Worm (Caenorhabditis elegans) whole organism, L3 larva: ENCODE measurements around the gene C18H2.5.

Experiments
- ZK546.5 ChIP-seq: sonication (generic microtip); optimal IDR thresholded peaks from 2 replicates; lab custom pipeline; 2017; ENCODE audit warnings: missing biosample characterization, missing genetic modification characterization
- ama-1 ChIP-seq: fragments of 150-350 bp; optimal IDR thresholded peaks from 2 replicates; lab custom pipeline; 2018
- ceh-16 ChIP-seq: sonication (generic microtip); optimal IDR thresholded peaks from 2 replicates; lab custom pipeline; 2017; ENCODE audit warnings: missing biosample characterization, missing genetic modification characterization
- ceh-28 ChIP-seq: fragments of 150-350 bp; optimal IDR thresholded peaks from 2 replicates; lab custom pipeline; 2014; ENCODE audit warnings: missing biosample characterization, missing genetic modification reagents, missing genetic modification characterization
- ceh-82 ChIP-seq: fragments of 150-350 bp; optimal IDR thresholded peaks from 2 replicates; lab custom pipeline; 2014; ENCODE audit warnings: missing biosample characterization, missing genetic modification characterization
- ceh-9 ChIP-seq: sonication (generic microtip); optimal IDR thresholded peaks from 2 replicates; lab custom pipeline; 2018; ENCODE audit warnings: missing biosample characterization, missing genetic modification characterization
- daf-12 ChIP-seq: fragments of 150-350 bp; optimal IDR thresholded peaks from 2 replicates; lab custom pipeline; 2014; ENCODE audit warnings: missing biosample characterization, missing genetic modification reagents, missing genetic modification characterization
- egl-27 ChIP-seq: sonication (generic microtip); optimal IDR thresholded peaks from 4 replicates; lab custom pipeline; 2017; ENCODE audit warnings: missing biosample characterization, missing genetic modification reagents, missing genetic modification characterization
- egl-5 ChIP-seq: fragments of 150-350 bp; optimal IDR thresholded peaks from 2 replicates; lab custom pipeline; 2017; ENCODE audit warnings: missing biosample characterization, missing genetic modification reagents, missing genetic modification characterization, inconsistent platforms
- elt-2 ChIP-seq: sonication (generic microtip); optimal IDR thresholded peaks from 2 replicates; lab custom pipeline; 2016; ENCODE audit warnings: missing genetic modification reagents, mild to moderate bottlenecking, missing genetic modification characterization, missing compliant biosample characterization
- elt-3 ChIP-seq, 3 experiments: fragments of 150-350 bp in 1 of 3; sonication (generic microtip) in 2 of 3; optimal IDR thresholded peaks; 2 replicates in 2 of 3; 4 replicates in 1 of 3; lab custom pipeline; 2014 to 2017; ENCODE audit warnings: missing biosample characterization in 3 of 3, missing genetic modification characterization in 3 of 3
- eor-1 ChIP-seq, 2 experiments: fragments of 150-350 bp; optimal IDR thresholded peaks; 2 replicates each; lab custom pipeline; 2014 to 2018; ENCODE audit warnings: missing biosample characterization in 2 of 2, missing genetic modification characterization in 2 of 2
- fkh-10 ChIP-seq: sonication (generic microtip); optimal IDR thresholded peaks from 2 replicates; lab custom pipeline; 2017; ENCODE audit warnings: missing biosample characterization, missing genetic modification reagents, missing genetic modification characterization
- fkh-2 ChIP-seq: fragments of 150-350 bp; optimal IDR thresholded peaks from 2 replicates; lab custom pipeline; 2014; ENCODE audit warnings: missing biosample characterization, missing genetic modification reagents, missing genetic modification characterization
- fos-1 ChIP-seq: fragments of 150-350 bp; optimal IDR thresholded peaks from 2 replicates; lab custom pipeline; 2014; ENCODE audit warnings: missing biosample characterization, missing genetic modification characterization
- hmg-11 ChIP-seq: sonication (generic microtip); optimal IDR thresholded peaks from 2 replicates; lab custom pipeline; 2016; ENCODE audit warnings: missing genetic modification characterization, missing compliant biosample characterization
- jun-1 ChIP-seq: fragments of 150-350 bp; optimal IDR thresholded peaks from 2 replicates; lab custom pipeline; 2014; ENCODE audit warnings: missing biosample characterization, missing genetic modification reagents, missing genetic modification characterization
- lin-15B ChIP-seq: fragments of 150-350 bp; optimal IDR thresholded peaks from 2 replicates; lab custom pipeline; 2014; ENCODE audit warnings: missing biosample characterization, missing genetic modification characterization
- lin-39 ChIP-seq: fragments of 150-350 bp; optimal IDR thresholded peaks from 2 replicates; lab custom pipeline; 2018; ENCODE audit warnings: missing biosample characterization, missing genetic modification reagents, missing genetic modification characterization
- lsy-12 ChIP-seq: sonication (generic microtip); optimal IDR thresholded peaks from 2 replicates; lab custom pipeline; 2016; ENCODE audit warnings: mild to moderate bottlenecking, missing genetic modification characterization, missing compliant biosample characterization
- mdl-1 ChIP-seq: fragments of 150-350 bp; optimal IDR thresholded peaks from 2 replicates; lab custom pipeline; 2014; ENCODE audit warnings: missing biosample characterization, missing genetic modification characterization
- mml-1 ChIP-seq: fragments of 150-350 bp; sonication (generic microtip); optimal IDR thresholded peaks from 3 replicates; lab custom pipeline; 2014; ENCODE audit warnings: missing biosample characterization, missing genetic modification characterization
- nfya-1 ChIP-seq: sonication (generic microtip); optimal IDR thresholded peaks from 2 replicates; lab custom pipeline; 2017; ENCODE audit warnings: missing genetic modification characterization, mild to moderate bottlenecking, missing compliant biosample characterization, antibody characterized with exemption, moderate library complexity; ENCODE audit not compliant: insufficient read depth
- nhr-11 ChIP-seq: fragments of 150-350 bp; optimal IDR thresholded peaks from 2 replicates; lab custom pipeline; 2014; ENCODE audit warnings: missing biosample characterization, missing genetic modification characterization
- nhr-12 ChIP-seq: fragments of 150-350 bp; optimal IDR thresholded peaks from 2 replicates; lab custom pipeline; 2014; ENCODE audit warnings: missing biosample characterization, missing genetic modification characterization
- nhr-23 ChIP-seq: fragments of 150-350 bp; optimal IDR thresholded peaks from 2 replicates; lab custom pipeline; 2014; ENCODE audit warnings: missing biosample characterization, missing genetic modification reagents, missing genetic modification characterization
- nhr-237 ChIP-seq: fragments of 150-350 bp; optimal IDR thresholded peaks from 2 replicates; lab custom pipeline; 2014; ENCODE audit warnings: missing biosample characterization, missing genetic modification characterization
- nhr-25 ChIP-seq: sonication (generic microtip); optimal IDR thresholded peaks from 2 replicates; lab custom pipeline; 2017; ENCODE audit warnings: missing biosample characterization, missing genetic modification characterization
- nhr-28 ChIP-seq: fragments of 150-350 bp; optimal IDR thresholded peaks from 2 replicates; lab custom pipeline; 2014; ENCODE audit warnings: missing biosample characterization, missing genetic modification characterization
- nhr-43 ChIP-seq: sonication (generic microtip); optimal IDR thresholded peaks from 2 replicates; lab custom pipeline; 2016; ENCODE audit warnings: mild to moderate bottlenecking, missing genetic modification characterization, missing compliant biosample characterization; ENCODE audit not compliant: poor library complexity, severe bottlenecking
- nhr-76 ChIP-seq: fragments of 150-350 bp; sonication (generic microtip); optimal IDR thresholded peaks from 5 replicates; lab custom pipeline; 2014; ENCODE audit warnings: missing biosample characterization, missing genetic modification characterization
- pha-4 ChIP-seq: fragments of 150-350 bp; optimal IDR thresholded peaks from 2 replicates; lab custom pipeline; 2014; ENCODE audit warnings: missing biosample characterization, missing genetic modification reagents, missing genetic modification characterization
- pqm-1 ChIP-seq: fragments of 150-350 bp; optimal IDR thresholded peaks from 2 replicates; lab custom pipeline; 2017; ENCODE audit warnings: missing biosample characterization, missing genetic modification characterization, inconsistent platforms
- sea-2 ChIP-seq: fragments of 150-350 bp; sonication (generic microtip); optimal IDR thresholded peaks from 4 replicates; lab custom pipeline; 2014; ENCODE audit warnings: missing biosample characterization, missing genetic modification reagents, missing genetic modification characterization
- snpc-4 ChIP-seq: fragments of 150-350 bp; optimal IDR thresholded peaks from 2 replicates; lab custom pipeline; 2014; ENCODE audit warnings: missing biosample characterization, missing genetic modification characterization
- tbx-2 ChIP-seq: sonication (generic microtip); optimal IDR thresholded peaks from 2 replicates; lab custom pipeline; 2016; ENCODE audit warnings: mild to moderate bottlenecking, missing genetic modification characterization, missing compliant biosample characterization
- unc-62 ChIP-seq: fragments of 150-350 bp; sonication (generic microtip); optimal IDR thresholded peaks from 4 replicates; lab custom pipeline; 2014; ENCODE audit warnings: missing biosample characterization, missing genetic modification reagents, missing genetic modification characterization
- zag-1 ChIP-seq: fragments of 150-350 bp; optimal IDR thresholded peaks from 2 replicates; lab custom pipeline; 2014; ENCODE audit warnings: missing biosample characterization, missing genetic modification characterization
- ztf-11 ChIP-seq: fragments of 150-350 bp; optimal IDR thresholded peaks from 2 replicates; lab custom pipeline; 2014; ENCODE audit warnings: missing biosample characterization, missing genetic modification characterization
- ztf-4 ChIP-seq: fragments of 150-350 bp; optimal IDR thresholded peaks from 2 replicates; lab custom pipeline; 2014; ENCODE audit warnings: missing biosample characterization, missing genetic modification characterization

The C18H2.5 gene

DNA sequence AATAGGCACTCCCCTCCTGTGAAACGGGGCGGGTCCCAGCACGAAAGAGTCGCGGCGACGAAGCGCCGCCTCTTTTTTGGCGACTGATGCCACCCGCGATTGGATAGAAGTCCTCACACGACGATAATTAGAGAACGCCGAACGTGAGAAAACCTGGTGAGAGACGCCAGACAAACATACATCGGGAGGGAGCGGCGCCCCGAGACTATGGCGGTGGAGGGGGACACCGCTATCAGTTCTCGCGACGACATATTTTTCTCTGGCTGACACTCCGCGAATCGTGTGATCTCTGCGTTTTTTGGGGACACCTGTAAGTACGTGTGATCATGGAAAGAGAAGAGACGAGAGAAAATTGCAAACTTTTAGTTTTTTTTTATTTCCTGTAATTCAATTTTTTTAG lies 17.4 kb downstream of the C18H2.5 start:
- TF ChIP-seq elt-2 (tag; lab: Kevin White, UChicago): peak; percentile 47
- TF ChIP-seq, all 47 proteins: peak for 1; not testable (repeated sequence) for 46

DNA sequence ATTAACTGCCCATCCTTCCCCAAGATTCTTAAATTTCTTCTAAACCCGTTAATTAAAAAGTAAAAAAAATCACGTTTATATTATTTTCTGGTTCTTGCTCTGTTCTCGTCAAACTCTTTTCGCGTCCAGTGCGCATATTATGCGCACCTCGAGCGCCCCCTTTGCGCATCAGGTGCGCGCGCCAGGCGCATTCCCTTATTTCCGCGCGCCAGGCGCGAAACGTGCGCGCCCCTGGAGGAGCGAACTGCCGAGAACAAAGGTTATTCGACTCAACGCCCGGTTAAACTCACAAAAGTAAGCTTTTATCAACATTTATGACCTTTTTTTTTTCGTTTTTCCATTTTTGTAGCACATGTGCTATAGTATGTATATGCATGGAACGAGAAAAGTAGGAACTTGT lies 21.8 kb downstream of the C18H2.5 start:
- TF ChIP-seq pqm-1 (tag; lab: Kevin White, UChicago) (no peak), ceh-28 (no peak)

DNA sequence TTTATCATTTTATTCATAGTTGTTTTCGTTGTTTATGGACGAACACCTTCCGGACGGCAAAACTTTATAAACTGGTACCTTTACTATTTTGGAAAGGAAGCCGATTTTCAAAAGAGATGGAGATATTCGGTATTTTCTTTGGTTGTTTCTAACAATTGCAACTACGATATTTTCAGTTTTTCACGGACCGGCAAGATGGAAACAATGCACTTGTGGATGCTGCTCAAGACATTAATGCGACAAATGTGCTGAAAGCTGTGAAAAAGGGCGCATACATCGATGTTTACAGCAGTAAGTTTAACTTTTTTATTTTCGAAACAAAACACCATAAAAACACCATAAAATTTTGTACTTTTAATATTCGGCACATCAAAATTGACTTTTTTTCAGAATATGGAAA lies 28.2 kb downstream of the C18H2.5 start:
- TF ChIP-seq eor-1 (tag; optimal IDR thresholded peaks at IDR 0.05; lab: Kevin White, UChicago) (no peak), lsy-12 (tag; lab: Kevin White, UChicago) (no peak), ztf-11 (tag; lab: Kevin White, UChicago) (no peak), ZK546.5 (tag; lab: Kevin White, UChicago) (no peak), nhr-76 (tag; lab: Kevin White, UChicago) (no peak), fkh-2 (tag; lab: Kevin White, UChicago) (no peak), pha-4 (tag; lab: Kevin White, UChicago) (no peak), mdl-1 (tag; lab: Kevin White, UChicago) (no peak), fkh-10 (GFP tag; lab: Kevin White, UChicago) (no peak), elt-2 (tag; lab: Kevin White, UChicago) (no peak), snpc-4 (no peak), pqm-1 (tag; lab: Kevin White, UChicago) (no peak), tbx-2 (tag; lab: Kevin White, UChicago) (no peak), egl-27 (tag; lab: Kevin White, UChicago) (no peak), unc-62 (GFP tag; lab: Kevin White, UChicago) (no peak), nhr-43 (tag; lab: Kevin White, UChicago) (no peak), nhr-12 (tag; lab: Kevin White, UChicago) (no peak), daf-12 (no peak), nhr-23 (tag; lab: Kevin White, UChicago) (no peak)

DNA sequence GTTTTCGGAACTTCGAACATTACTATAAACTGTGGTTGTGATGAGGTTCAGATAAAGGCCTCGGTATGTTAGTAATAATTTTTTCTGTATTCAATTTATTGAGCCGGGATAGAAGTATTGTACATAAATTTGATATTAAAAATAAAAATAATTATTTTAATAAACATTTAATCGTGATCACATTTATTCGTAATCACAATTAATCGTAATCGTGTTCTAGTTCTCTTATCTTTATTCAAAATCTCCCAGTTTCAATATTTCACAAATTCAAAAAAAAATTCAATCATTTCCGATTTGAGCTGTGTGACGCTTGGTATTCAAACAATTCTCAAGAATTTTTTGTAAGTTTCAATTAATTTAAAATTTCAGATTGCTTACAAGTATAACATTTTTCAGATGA lies 32.2 kb downstream of the C18H2.5 start, which contains the start of gene lido-18:
lido-18 (plus strand) TSS at position 301 of the 400 bp plus-strand sequence.
- TF ChIP-seq zag-1: no peak
- TF ChIP-seq, all 47 proteins: peak for 0

DNA sequence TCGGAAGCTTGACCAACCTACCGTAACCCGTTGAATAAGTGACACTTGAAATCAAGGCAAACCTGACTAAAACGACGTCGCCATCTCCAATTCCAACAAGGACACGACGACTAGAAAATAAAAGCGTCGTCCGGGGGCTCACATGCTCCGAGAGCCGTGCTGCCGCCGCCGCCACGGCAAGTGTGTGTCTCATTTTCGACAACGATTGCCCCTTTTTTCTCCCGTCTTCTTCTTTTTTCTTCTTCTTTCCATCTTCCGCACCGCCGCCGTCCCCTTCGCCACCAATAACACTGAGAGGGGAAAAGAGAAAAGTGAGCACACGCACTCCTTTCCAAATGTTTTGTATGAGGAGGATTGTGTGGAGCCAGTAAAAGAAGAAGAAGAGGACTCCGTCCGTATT lies 33.0 kb downstream of the C18H2.5 start:
- TF ChIP-seq ceh-9 (tag; lab: Kevin White, UChicago) (no peak), elt-3 (tag; optimal IDR thresholded peaks at IDR 0.05; lab: Kevin White, UChicago) (no peak), nhr-23 (tag; lab: Kevin White, UChicago) (no peak), pqm-1 (tag; lab: Kevin White, UChicago) (no peak), ceh-82 (no peak), unc-62 (GFP tag; lab: Kevin White, UChicago) (no peak), nhr-28 (tag; lab: Kevin White, UChicago) (no peak)

DNA sequence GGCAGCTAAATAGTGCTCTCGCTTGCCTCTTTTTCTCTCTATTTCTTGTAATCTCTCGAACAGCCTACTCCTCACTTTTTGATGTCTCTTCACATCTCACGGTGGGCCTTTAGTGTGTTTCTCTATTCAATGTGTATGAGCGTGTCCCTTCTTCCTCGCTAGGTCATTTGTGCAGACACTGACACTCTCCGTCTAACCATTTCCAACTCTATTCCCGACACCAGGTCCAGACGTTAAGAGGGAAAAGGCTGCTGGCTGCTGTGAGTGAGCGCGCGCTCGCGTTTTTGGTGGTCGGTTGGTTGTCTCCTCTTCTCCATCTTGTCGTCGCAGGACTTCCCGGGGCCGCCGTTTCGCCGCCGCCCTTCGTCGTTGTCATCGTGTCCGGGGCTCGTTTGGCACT lies 34.7 kb downstream of the C18H2.5 start:
- TF ChIP-seq ceh-16 (tag; lab: Kevin White, UChicago) (no peak), sea-2 (GFP tag; lab: Kevin White, UChicago) (no peak), daf-12 (no peak), nhr-25 (tag; lab: Kevin White, UChicago) (no peak), ceh-82 (no peak), fkh-2 (tag; lab: Kevin White, UChicago) (no peak), nfya-1 (tag; lab: Kevin White, UChicago) (peak; percentile 71), nhr-23 (tag; lab: Kevin White, UChicago) (no peak), unc-62 (GFP tag; lab: Kevin White, UChicago) (peak; percentile 15), zag-1 (no peak), eor-1 (tag; optimal IDR thresholded peaks at IDR 0.05; lab: Kevin White, UChicago) (no peak), jun-1 (no peak), ama-1 (lab: Kevin White, UChicago) (no peak), pqm-1 (tag; lab: Kevin White, UChicago) (no peak), nhr-28 (tag; lab: Kevin White, UChicago) (no peak), fkh-10 (GFP tag; lab: Kevin White, UChicago) (no peak), hmg-11 (tag; lab: Kevin White, UChicago) (peak; percentile 69), egl-5 (tag; lab: Kevin White, UChicago) (peak; percentile 53), ztf-4 (tag; lab: Kevin White, UChicago) (no peak), nhr-43 (tag; lab: Kevin White, UChicago) (no peak), nhr-11 (tag; lab: Kevin White, UChicago) (no peak), lsy-12 (tag; lab: Kevin White, UChicago) (no peak), ceh-28 (no peak), ZK546.5 (tag; lab: Kevin White, UChicago) (no peak), elt-2 (tag; lab: Kevin White, UChicago) (no peak), fos-1 (tag; lab: Kevin White, UChicago) (no peak), mdl-1 (tag; lab: Kevin White, UChicago) (no peak), mml-1 (tag; lab: Kevin White, UChicago) (no peak), lin-39 (peak; percentile 92), lin-15B (tag; lab: Kevin White, UChicago) (peak; percentile 19), nhr-237 (tag; lab: Kevin White, UChicago) (no peak), snpc-4 (peak; percentile 69), nhr-12 (tag; lab: Kevin White, UChicago) (no peak), ceh-9 (tag; lab: Kevin White, UChicago) (no peak)
